Worm (Caenorhabditis elegans) whole organism, young adult: ENCODE results near the gene emb-30.
A peak's percentile ranks its signal among the peaks of the same experiment; 100 is the strongest.

Experiments
- B0336.3 ChIP-seq: fragments of 200-800 bp; sonication (Bioruptor generic); IDR thresholded peaks from 2 replicates; pipeline ENCODE4 v1.3.6; 2022; ENCODE audit warnings: missing genetic modification characterization, missing compliant biosample characterization
- D2030.7 ChIP-seq: fragments of 200-800 bp; sonication (Bioruptor generic); IDR thresholded peaks from 2 replicates; pipeline ENCODE4 v1.3.6; 2022; ENCODE audit warnings: missing genetic modification reagents, missing genetic modification characterization, missing compliant biosample characterization
- F33H1.4 ChIP-seq: fragments of 200-800 bp; sonication (Bioruptor generic); IDR thresholded peaks from 2 replicates; pipeline ENCODE4 v1.3.6; 2022; ENCODE audit warnings: missing genetic modification reagents, missing genetic modification characterization, missing compliant biosample characterization
- F49E8.2 ChIP-seq: sonication (generic microtip); optimal IDR thresholded peaks from 3 replicates; lab custom pipeline; 2017; ENCODE audit warnings: missing genetic modification characterization, mild to moderate bottlenecking, missing compliant biosample characterization, antibody characterized with exemption, moderate library complexity; ENCODE audit not compliant: insufficient read depth
- F55B11.4 ChIP-seq: sonication (generic microtip); optimal IDR thresholded peaks from 2 replicates; lab custom pipeline; 2016; ENCODE audit warnings: missing compliant biosample characterization, missing genetic modification characterization, borderline replicate concordance; ENCODE audit not compliant: insufficient read depth
- T26A5.8 ChIP-seq: sonication (generic microtip); optimal IDR thresholded peaks from 2 replicates; lab custom pipeline; 2016; ENCODE audit warnings: missing genetic modification characterization, missing compliant biosample characterization
- Y53G8AR.9 ChIP-seq: fragments of 200-800 bp; sonication (Bioruptor generic); conservative IDR thresholded peaks from 2 replicates; pipeline ENCODE4 v1.3.6; 2022; ENCODE audit warnings: missing genetic modification reagents, missing genetic modification characterization, missing compliant biosample characterization
- Y56A3A.18 ChIP-seq: fragments of 200-800 bp; sonication (Bioruptor generic); IDR thresholded peaks from 2 replicates; pipeline ENCODE4 v1.3.6; 2022; ENCODE audit warnings: missing genetic modification reagents, missing genetic modification characterization, missing compliant biosample characterization
- Y95B8A.8 ChIP-seq: fragments of 200-800 bp; sonication (Bioruptor generic); IDR thresholded peaks from 2 replicates; pipeline ENCODE4 v1.3.6; 2022; ENCODE audit warnings: missing genetic modification reagents, missing genetic modification characterization, missing compliant biosample characterization
- atf-7 ChIP-seq: sonication (generic microtip); optimal IDR thresholded peaks from 2 replicates; lab custom pipeline; 2017; ENCODE audit warnings: mild to moderate bottlenecking, missing genetic modification characterization, missing compliant biosample characterization
- attf-5 ChIP-seq: fragments of 200-800 bp; sonication (Bioruptor generic); optimal IDR thresholded peaks from 2 replicates; lab custom pipeline; 2018; ENCODE audit warnings: mild to moderate bottlenecking, missing genetic modification characterization, missing compliant biosample characterization
- ceh-91 ChIP-seq: fragments of 200-800 bp; sonication (Bioruptor generic); IDR thresholded peaks from 2 replicates; pipeline ENCODE4 v1.3.6; 2022; ENCODE audit warnings: missing genetic modification reagents, missing genetic modification characterization, missing compliant biosample characterization
- dox-1 ChIP-seq: fragments of 200-800 bp; sonication (Bioruptor generic); IDR thresholded peaks from 2 replicates; pipeline ENCODE4 v1.3.6; 2022; ENCODE audit warnings: missing genetic modification reagents, missing genetic modification characterization, missing compliant biosample characterization
- dpff-1 ChIP-seq: sonication (generic microtip); optimal IDR thresholded peaks from 2 replicates; lab custom pipeline; 2017; ENCODE audit warnings: mild to moderate bottlenecking, missing genetic modification characterization, missing compliant biosample characterization
- dpl-1 ChIP-seq: fragments of 150-350 bp; optimal IDR thresholded peaks from 2 replicates; lab custom pipeline; 2014; ENCODE audit warnings: missing biosample characterization, missing genetic modification reagents, missing genetic modification characterization
- efl-1 ChIP-seq: fragments of 150-350 bp; optimal IDR thresholded peaks from 2 replicates; lab custom pipeline; 2014; ENCODE audit warnings: missing biosample characterization, missing genetic modification reagents, missing genetic modification characterization
- egl-18 ChIP-seq: fragments of 200-800 bp; sonication (Bioruptor generic); IDR thresholded peaks from 2 replicates; pipeline ENCODE4 v1.3.6; 2022; ENCODE audit warnings: missing genetic modification reagents, missing genetic modification characterization, missing compliant biosample characterization
- ets-4 ChIP-seq: fragments of 200-800 bp; sonication (Bioruptor generic); optimal IDR thresholded peaks from 2 replicates; lab custom pipeline; 2018; ENCODE audit warnings: mild to moderate bottlenecking, missing genetic modification characterization, missing compliant biosample characterization
- him-1 ChIP-seq: sonication (generic microtip); optimal IDR thresholded peaks from 2 replicates; lab custom pipeline; 2016; ENCODE audit warnings: missing genotype, missing genetic modification reagents, missing genetic modification characterization, missing compliant biosample characterization
- hrde-1 ChIP-seq: sonication (generic microtip); optimal IDR thresholded peaks from 2 replicates; lab custom pipeline; 2016; ENCODE audit warnings: missing genetic modification characterization, mild to moderate bottlenecking, missing compliant biosample characterization, moderate library complexity, missing genotype, missing genetic modification reagents, borderline replicate concordance
- hsf-1 ChIP-seq: fragments of 200-800 bp; sonication (Bioruptor generic); IDR thresholded peaks from 2 replicates; pipeline ENCODE4 v1.3.6; 2022; ENCODE audit warnings: missing genetic modification reagents, missing genetic modification characterization, missing compliant biosample characterization
- lag-1 ChIP-seq: fragments of 200-800 bp; sonication (Bioruptor generic); IDR thresholded peaks from 2 replicates; pipeline ENCODE4 v1.3.6; 2022; ENCODE audit warnings: missing genetic modification reagents, missing genetic modification characterization, missing compliant biosample characterization
- lin-54 ChIP-seq: fragments of 200-800 bp; sonication (Bioruptor generic); optimal IDR thresholded peaks from 2 replicates; lab custom pipeline; 2018; ENCODE audit warnings: mild to moderate bottlenecking, missing genetic modification characterization, missing compliant biosample characterization
- lsl-1 ChIP-seq: fragments of 200-800 bp; sonication (Bioruptor generic); optimal IDR thresholded peaks from 2 replicates; lab custom pipeline; 2018; ENCODE audit warnings: mild to moderate bottlenecking, missing genetic modification characterization, moderate library complexity, missing compliant biosample characterization
- madf-3 ChIP-seq: fragments of 200-800 bp; sonication (Bioruptor generic); IDR thresholded peaks from 2 replicates; pipeline ENCODE4 v1.3.6; 2022; ENCODE audit warnings: missing genetic modification reagents, missing genetic modification characterization, missing compliant biosample characterization
- madf-6 ChIP-seq: fragments of 200-800 bp; sonication (Bioruptor generic); IDR thresholded peaks from 2 replicates; pipeline ENCODE4 v1.3.6; 2022; ENCODE audit warnings: missing genetic modification reagents, missing genetic modification characterization, missing compliant biosample characterization
- madf-8 ChIP-seq: fragments of 200-800 bp; sonication (Bioruptor generic); conservative IDR thresholded peaks from 2 replicates; pipeline ENCODE4 v1.3.6; 2022; ENCODE audit warnings: missing genetic modification reagents, missing genetic modification characterization, missing compliant biosample characterization
- nhr-179 ChIP-seq: sonication (generic microtip); optimal IDR thresholded peaks from 2 replicates; lab custom pipeline; 2016; ENCODE audit warnings: mild to moderate bottlenecking, missing genetic modification characterization, missing compliant biosample characterization
- pbrm-1 ChIP-seq: fragments of 200-800 bp; sonication (Bioruptor generic); IDR thresholded peaks from 2 replicates; pipeline ENCODE4 v1.3.6; 2022; ENCODE audit warnings: missing genetic modification reagents, missing genetic modification characterization, missing compliant biosample characterization
- rec-8 ChIP-seq, 2 experiments: sonication (generic microtip); optimal IDR thresholded peaks; 2 replicates each; lab custom pipeline; 2016; ENCODE audit warnings: mild to moderate bottlenecking in 2 of 2, missing genetic modification characterization in 2 of 2, missing genetic modification reagents in 2 of 2, missing genotype in 2 of 2, missing biosample characterization in 1 of 2, missing compliant biosample characterization in 1 of 2, moderate library complexity in 1 of 2
- sea-2 ChIP-seq: fragments of 200-800 bp; sonication (Bioruptor generic); IDR thresholded peaks from 2 replicates; pipeline ENCODE4 v1.3.6; 2022; ENCODE audit warnings: missing genetic modification characterization, missing compliant biosample characterization
- snpc-1.1 ChIP-seq: sonication (generic microtip); optimal IDR thresholded peaks from 2 replicates; lab custom pipeline; 2017; ENCODE audit warnings: missing genetic modification characterization, mild to moderate bottlenecking, missing compliant biosample characterization, antibody characterized with exemption, moderate library complexity, missing genotype, missing genetic modification reagents; ENCODE audit not compliant: insufficient read depth
- snpc-1.3 ChIP-seq: sonication (generic microtip); optimal IDR thresholded peaks from 2 replicates; lab custom pipeline; 2017; ENCODE audit warnings: missing genetic modification characterization, mild to moderate bottlenecking, missing compliant biosample characterization, antibody characterized with exemption, moderate library complexity, missing genotype, missing genetic modification reagents; ENCODE audit not compliant: insufficient read depth
- snpc-3.4 ChIP-seq: sonication (generic microtip); optimal IDR thresholded peaks from 2 replicates; lab custom pipeline; 2017; ENCODE audit warnings: missing genetic modification characterization, mild to moderate bottlenecking, missing compliant biosample characterization, antibody characterized with exemption, moderate library complexity, missing genotype, missing genetic modification reagents
- snpc-4 ChIP-seq, 5 experiments: fragments of 150-350 bp in 1 of 5; sonication (generic microtip) in 4 of 5; optimal IDR thresholded peaks; 2 replicates each; lab custom pipeline; 2014 to 2018; ENCODE audit warnings: missing genetic modification characterization in 5 of 5, missing biosample characterization in 3 of 5, antibody characterized with exemption in 2 of 5, mild to moderate bottlenecking in 2 of 5, missing compliant biosample characterization in 2 of 5, missing genotype in 2 of 5, moderate library complexity in 2 of 5, missing genetic modification reagents in 1 of 5
- sptf-2 ChIP-seq: fragments of 200-800 bp; sonication (Bioruptor generic); optimal IDR thresholded peaks from 2 replicates; lab custom pipeline; 2018; ENCODE audit warnings: mild to moderate bottlenecking, missing genetic modification characterization, missing compliant biosample characterization
- tbp1 ChIP-seq: fragments of 200-800 bp; sonication (Bioruptor generic); optimal IDR thresholded peaks from 2 replicates; lab custom pipeline; 2018; ENCODE audit warnings: mild to moderate bottlenecking, missing genetic modification characterization, missing compliant biosample characterization
- tlf-1 ChIP-seq: fragments of 200-800 bp; sonication (Bioruptor generic); optimal IDR thresholded peaks from 2 replicates; lab custom pipeline; 2018; ENCODE audit warnings: mild to moderate bottlenecking, missing genetic modification characterization, missing compliant biosample characterization
- unc-130 ChIP-seq: sonication (generic microtip); optimal IDR thresholded peaks from 2 replicates; lab custom pipeline; 2016; ENCODE audit warnings: missing genetic modification reagents, missing genetic modification characterization, missing compliant biosample characterization
- unc-62 ChIP-seq: fragments of 150-350 bp; optimal IDR thresholded peaks from 2 replicates; lab custom pipeline; 2014; ENCODE audit warnings: missing biosample characterization, missing genetic modification reagents, missing genetic modification characterization
- xnd-1 ChIP-seq: sonication (generic microtip); optimal IDR thresholded peaks from 2 replicates; lab custom pipeline; 2016; ENCODE audit warnings: missing genotype, missing genetic modification reagents, missing genetic modification characterization, missing compliant biosample characterization
- ztf-18 ChIP-seq: sonication (generic microtip); optimal IDR thresholded peaks from 2 replicates; lab custom pipeline; 2016; ENCODE audit warnings: missing genotype, mild to moderate bottlenecking, missing genetic modification characterization, missing compliant biosample characterization
- ztf-3 ChIP-seq: fragments of 200-800 bp; sonication (Bioruptor generic); optimal IDR thresholded peaks from 2 replicates; lab custom pipeline; 2018; ENCODE audit warnings: mild to moderate bottlenecking, missing genetic modification characterization, missing compliant biosample characterization

Gene emb-30

DNA sequence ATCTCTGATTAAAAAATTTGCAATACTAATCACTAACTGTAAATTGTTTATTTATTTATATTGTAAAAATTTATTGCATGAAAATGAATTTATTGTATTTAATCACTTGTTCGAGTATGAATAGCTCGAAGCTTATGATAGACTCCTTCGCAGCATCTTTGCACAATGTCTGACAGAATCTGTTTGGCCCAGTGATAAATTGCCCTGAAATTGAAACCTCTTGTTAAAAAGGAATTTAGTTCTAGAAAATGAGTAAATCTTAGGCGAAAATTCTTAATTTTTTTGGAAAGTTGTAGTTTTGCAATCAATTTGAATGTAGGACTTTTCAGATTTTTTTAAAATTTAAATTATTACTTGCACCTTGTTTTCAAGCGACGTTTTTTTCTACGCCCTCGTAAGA is 6.3 kb downstream of the emb-30 start:
- TF ChIP-seq Y95B8A.8 (GFP tag; lab: Robert Waterston, UW) (no peak), hsf-1 (GFP tag; lab: Robert Waterston, UW) (0 out of 2 replicates have a peak, but pooled peaks have one; percentile 22), attf-5 (peak; percentile 3), madf-3 (no peak), dpl-1 (GFP tag; lab: Kevin White, UChicago) (no peak), unc-62 (no peak), lin-54 (GFP tag; lab: Kevin White, UChicago) (peak; percentile 5), D2030.7 (GFP tag; lab: Robert Waterston, UW) (0 out of 2 replicates have a peak, but pooled peaks have one; percentile 16), tbp1 (GFP tag; lab: Kevin White, UChicago) (no peak), Y56A3A.18 (GFP tag; lab: Robert Waterston, UW) (0 out of 2 replicates have a peak, but pooled peaks have one; percentile 19), atf-7 (tag; lab: Kevin White, UChicago) (peak; percentile 14), snpc-4 (GFP tag; optimal IDR thresholded peaks at IDR 0.05; lab: Kevin White, UChicago) (no peak), snpc-4 (tag; optimal IDR thresholded peaks at IDR 0.05; lab: Kevin White, UChicago) (peak in 1 of 4 experiments; percentile 13), ztf-3 (GFP tag; lab: Kevin White, UChicago) (no peak), T26A5.8 (tag; lab: Kevin White, UChicago) (no peak), F33H1.4 (GFP tag; lab: Robert Waterston, UW) (0 out of 2 replicates have a peak, but pooled peaks have one; percentile 5), hrde-1 (tag; lab: Kevin White, UChicago) (peak; percentile 46), unc-130 (GFP tag; lab: Kevin White, UChicago) (peak; percentile 19), B0336.3 (no peak), egl-18 (GFP tag; lab: Robert Waterston, UW) (no peak), sea-2 (GFP tag; lab: Robert Waterston, UW) (no peak), rec-8 (tag; optimal IDR thresholded peaks at IDR 0.05; lab: Kevin White, UChicago) (no peak), madf-6 (GFP tag; lab: Robert Waterston, UW) (peak; percentile 63; the same call in 1 of the 2 replicates), F55B11.4 (tag; lab: Kevin White, UChicago) (no peak), Y53G8AR.9 (GFP tag; lab: Robert Waterston, UW) (0 out of 2 replicates have a peak, but pooled peaks have one; percentile 50), dpff-1 (tag; lab: Kevin White, UChicago) (no peak), him-1 (tag; lab: Kevin White, UChicago) (peak; percentile 77)

DNA sequence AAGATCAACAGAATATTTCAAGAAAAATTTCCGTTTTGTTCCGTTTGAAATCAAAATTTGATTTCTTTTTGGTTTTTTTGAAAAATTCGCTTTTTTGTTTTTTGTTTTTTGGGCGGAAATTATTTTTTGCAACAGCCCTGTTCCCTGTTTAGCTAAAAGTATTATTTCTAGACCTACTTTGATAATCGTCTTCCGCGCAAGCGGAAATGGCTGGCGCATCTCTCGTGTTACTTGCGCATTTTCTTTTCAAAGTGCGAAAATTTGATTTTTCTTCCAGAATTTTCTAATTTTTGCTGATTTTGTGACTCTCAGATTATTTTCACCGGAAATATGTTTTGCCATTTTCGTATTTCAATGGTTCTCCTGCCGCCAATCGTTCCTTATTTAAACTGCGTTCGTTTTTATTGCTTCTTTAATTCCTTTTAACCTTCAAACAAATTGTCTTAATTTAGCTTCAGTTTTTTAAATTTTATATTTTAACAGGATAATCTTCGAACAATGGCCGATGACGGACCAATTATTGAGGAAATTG is 7.6 kb downstream of the emb-30 start, which contains the start of gene cpar-1:
cpar-1 (plus strand) TSS at position 482 of the 532 bp plus-strand sequence.
- TF ChIP-seq nhr-179 (tag; lab: Kevin White, UChicago) (no peak), pbrm-1 (GFP tag; lab: Robert Waterston, UW) (no peak), madf-6 (GFP tag; lab: Robert Waterston, UW) (peak; percentile 99), madf-8 (GFP tag; lab: Robert Waterston, UW) (peak; percentile 99), xnd-1 (peak; percentile 94), snpc-1.1 (tag; lab: Kevin White, UChicago) (peak; percentile 39), lsl-1 (peak; percentile 80), snpc-1.3 (tag; lab: Kevin White, UChicago) (no peak), ets-4 (GFP tag; lab: Kevin White, UChicago) (no peak), D2030.7 (GFP tag; lab: Robert Waterston, UW) (no peak; the same call in 1 of the 2 replicates), him-1 (tag; lab: Kevin White, UChicago) (peak; percentile 85), F49E8.2 (tag; lab: Kevin White, UChicago) (peak; percentile 5), lag-1 (no peak), ztf-18 (tag; lab: Kevin White, UChicago) (peak; percentile 96), hsf-1 (GFP tag; lab: Robert Waterston, UW) (peak; percentile 94), dox-1 (no peak), tlf-1 (peak; percentile 15), Y53G8AR.9 (GFP tag; lab: Robert Waterston, UW) (0 out of 2 replicates have a peak, but pooled peaks have one; percentile 25), tbp1 (GFP tag; lab: Kevin White, UChicago) (no peak), dpl-1 (GFP tag; lab: Kevin White, UChicago) (peak; percentile 61), sptf-2 (GFP tag; lab: Kevin White, UChicago) (no peak), Y56A3A.18 (GFP tag; lab: Robert Waterston, UW) (no peak), snpc-3.4 (tag; lab: Kevin White, UChicago) (peak; percentile 77), ceh-91 (GFP tag; lab: Robert Waterston, UW) (peak; percentile 61), efl-1 (GFP tag; lab: Kevin White, UChicago) (peak; percentile 78)
- TF ChIP-seq, all 124 proteins: peak for 15
